Fruit fly (Drosophila melanogaster) whole organism, embryonic: ENCODE measurements around the gene Ant2.

ENCODE experiments used
- B-H1 ChIP-seq: fragments of 200-800 bp; sonication (Bioruptor generic); IDR thresholded peaks from 3 replicates; pipeline ENCODE4 v1.3.6; 2022; ENCODE audit warnings: missing biosample characterization, missing genetic modification characterization
- Bteb2 ChIP-seq: fragments of 200-800 bp; sonication (Bioruptor generic); optimal IDR thresholded peaks from 2 replicates; lab custom pipeline; 2016; ENCODE audit warnings: missing biosample characterization, missing genetic modification characterization
- CG10979 ChIP-seq: fragments of 200-800 bp; sonication (Bioruptor generic); optimal IDR thresholded peaks from 2 replicates; lab custom pipeline; 2018; ENCODE audit warnings: missing biosample characterization, mild to moderate bottlenecking, missing genetic modification characterization, moderate library complexity
- CG11456 ChIP-seq: fragments of 200-800 bp; sonication (Bioruptor generic); IDR thresholded peaks from 3 replicates; pipeline ENCODE4 v1.3.6; 2022; ENCODE audit warnings: missing biosample characterization, missing genetic modification characterization
- CG12299 ChIP-seq: fragments of 200-800 bp; sonication (Bioruptor generic); optimal IDR thresholded peaks from 2 replicates; lab custom pipeline; 2018; ENCODE audit warnings: missing biosample characterization, mild to moderate bottlenecking, missing genetic modification characterization
- CG13123 ChIP-seq: fragments of 200-800 bp; sonication (Bioruptor generic); optimal IDR thresholded peaks from 2 replicates; lab custom pipeline; 2016; ENCODE audit warnings: missing biosample characterization, missing genetic modification characterization
- CG13287 ChIP-seq: fragments of 200-800 bp; sonication (Bioruptor generic); IDR thresholded peaks from 2 replicates; pipeline ENCODE4 v1.3.6; 2022; ENCODE audit warnings: missing biosample characterization, missing genetic modification characterization; ENCODE audit not compliant: partially characterized antibody
- CG14014 ChIP-seq: fragments of 200-800 bp; sonication (Bioruptor generic); IDR thresholded peaks from 2 replicates; pipeline ENCODE4 v1.3.6; 2022; ENCODE audit warnings: missing biosample characterization, missing genetic modification characterization
- CG1792 ChIP-seq: fragments of 200-800 bp; sonication (Bioruptor generic); optimal IDR thresholded peaks from 2 replicates; lab custom pipeline; 2016; ENCODE audit warnings: missing biosample characterization, missing genetic modification characterization
- CG18011 ChIP-seq: fragments of 200-800 bp; sonication (Bioruptor generic); optimal IDR thresholded peaks from 2 replicates; lab custom pipeline; 2017; ENCODE audit warnings: missing biosample characterization, missing genetic modification characterization, mild to moderate bottlenecking, moderate library complexity, missing genotype
- CG2116 ChIP-seq: fragments of 200-800 bp; sonication (Bioruptor generic); optimal IDR thresholded peaks from 3 replicates; lab custom pipeline; 2018; ENCODE audit warnings: missing biosample characterization, mild to moderate bottlenecking, missing genetic modification characterization
- CG2202 ChIP-seq: fragments of 200-800 bp; sonication (Bioruptor generic); optimal IDR thresholded peaks from 2 replicates; lab custom pipeline; 2018; ENCODE audit warnings: missing biosample characterization, mild to moderate bottlenecking, missing genetic modification characterization
- CG31388 ChIP-seq: fragments of 200-800 bp; sonication (Bioruptor generic); optimal IDR thresholded peaks from 2 replicates; lab custom pipeline; 2016; ENCODE audit warnings: missing biosample characterization, missing genetic modification characterization
- CG34224 ChIP-seq: fragments of 200-800 bp; sonication (Bioruptor generic); IDR thresholded peaks from 3 replicates; pipeline ENCODE4 v1.3.6; 2022; ENCODE audit warnings: missing biosample characterization, missing genetic modification characterization; ENCODE audit not compliant: partially characterized antibody
- CG43689 ChIP-seq: fragments of 200-800 bp; sonication (Bioruptor generic); IDR thresholded peaks from 2 replicates; pipeline ENCODE4 v1.3.6; 2022; ENCODE audit warnings: missing biosample characterization, missing genetic modification characterization
- CG4730 ChIP-seq: fragments of 200-800 bp; sonication (Bioruptor generic); IDR thresholded peaks from 2 replicates; pipeline ENCODE4 v1.3.6; 2022; ENCODE audit warnings: missing biosample characterization, missing genetic modification characterization
- CG8924 ChIP-seq: fragments of 200-800 bp; optimal IDR thresholded peaks from 3 replicates; lab custom pipeline; 2019; ENCODE audit warnings: missing biosample characterization, mild to moderate bottlenecking, missing genetic modification characterization, moderate library complexity
- CG9876 ChIP-seq: fragments of 200-800 bp; sonication (Bioruptor generic); optimal IDR thresholded peaks from 2 replicates; lab custom pipeline; 2016; ENCODE audit warnings: missing biosample characterization, missing genetic modification characterization
- Dll ChIP-seq: fragments of 200-800 bp; sonication (Bioruptor generic); IDR thresholded peaks from 4 replicates; pipeline ENCODE4 v1.3.6; 2022; ENCODE audit warnings: missing biosample characterization, missing genetic modification characterization; ENCODE audit not compliant: partially characterized antibody
- Eip74EF ChIP-seq, 2 experiments: fragments of 200-800 bp in 1 of 2; fragments of >200 bp in 1 of 2; sonication (Bioruptor generic) in 1 of 2; optimal IDR thresholded peaks; 2 replicates each; lab custom pipeline; 2017 to 2019; ENCODE audit warnings: missing biosample characterization in 2 of 2, missing genetic modification characterization in 2 of 2, mild to moderate bottlenecking in 1 of 2, moderate library complexity in 1 of 2
- HLHmδ ChIP-seq: fragments of 200-800 bp; sonication (Bioruptor generic); optimal IDR thresholded peaks from 2 replicates; lab custom pipeline; 2018; ENCODE audit warnings: missing biosample characterization, mild to moderate bottlenecking, missing genetic modification characterization, moderate library complexity
- Hr3 ChIP-seq: fragments of 200-800 bp; sonication (Bioruptor generic); optimal IDR thresholded peaks from 3 replicates; lab custom pipeline; 2016; ENCODE audit warnings: missing biosample characterization, missing genetic modification characterization
- Hr51 ChIP-seq, 2 experiments: fragments of 200-800 bp; sonication (Bioruptor generic); optimal IDR thresholded peaks; 2 replicates in 1 of 2; 3 replicates in 1 of 2; lab custom pipeline; 2016 to 2018; ENCODE audit warnings: missing biosample characterization in 2 of 2, missing genetic modification characterization in 2 of 2, mild to moderate bottlenecking in 1 of 2, moderate library complexity in 1 of 2
- Mes4 ChIP-seq: fragments of 200-800 bp; sonication (Bioruptor generic); optimal IDR thresholded peaks from 2 replicates; lab custom pipeline; 2016; ENCODE audit warnings: missing biosample characterization, missing genetic modification characterization
- Myb ChIP-seq: fragments of 200-800 bp; sonication (Bioruptor generic); optimal IDR thresholded peaks from 2 replicates; lab custom pipeline; 2016; ENCODE audit warnings: missing biosample characterization, missing genetic modification characterization
- NC2β ChIP-seq: fragments of 200-800 bp; sonication (Bioruptor generic); optimal IDR thresholded peaks from 2 replicates; lab custom pipeline; 2016; ENCODE audit warnings: missing biosample characterization, missing genetic modification characterization
- Opbp ChIP-seq: fragments of 200-800 bp; sonication (Bioruptor generic); IDR thresholded peaks from 3 replicates; pipeline ENCODE4 v1.3.6; 2022; ENCODE audit warnings: missing biosample characterization, missing genetic modification characterization; ENCODE audit not compliant: partially characterized antibody
- Sin3A ChIP-seq: fragments of >200 bp; optimal IDR thresholded peaks from 2 replicates; lab custom pipeline; 2018
- al ChIP-seq: fragments of 200-800 bp; sonication (Bioruptor generic); IDR thresholded peaks from 2 replicates; pipeline ENCODE4 v1.3.6; 2022; ENCODE audit warnings: missing biosample characterization, missing genetic modification characterization
- ara ChIP-seq: fragments of 200-800 bp; sonication (Bioruptor generic); IDR thresholded peaks from 2 replicates; pipeline ENCODE4 v1.3.6; 2022; ENCODE audit warnings: missing biosample characterization, missing genetic modification characterization
- btn ChIP-seq: fragments of 200-800 bp; sonication (Bioruptor generic); optimal IDR thresholded peaks from 2 replicates; lab custom pipeline; 2016; ENCODE audit warnings: missing biosample characterization, missing genetic modification characterization
- dmrt99B ChIP-seq: fragments of 200-800 bp; sonication (Bioruptor generic); optimal IDR thresholded peaks from 2 replicates; lab custom pipeline; 2018; ENCODE audit warnings: missing biosample characterization, mild to moderate bottlenecking, missing genetic modification characterization, moderate library complexity
- esg ChIP-seq: fragments of 200-800 bp; sonication (Bioruptor generic); conservative IDR thresholded peaks from 2 replicates; pipeline ENCODE4 v1.3.6; 2022; ENCODE audit warnings: missing biosample characterization, missing genetic modification characterization
- exex ChIP-seq: fragments of 200-800 bp; sonication (Bioruptor generic); optimal IDR thresholded peaks from 4 replicates; lab custom pipeline; 2018; ENCODE audit warnings: missing biosample characterization, mild to moderate bottlenecking, missing genetic modification characterization, moderate library complexity
- fd64A ChIP-seq: fragments of 200-800 bp; sonication (Bioruptor generic); optimal IDR thresholded peaks from 3 replicates; lab custom pipeline; 2018; ENCODE audit warnings: missing biosample characterization, mild to moderate bottlenecking, missing genetic modification characterization
- gce ChIP-seq: fragments of 200-800 bp; sonication (Bioruptor generic); IDR thresholded peaks from 3 replicates; pipeline ENCODE4 v1.3.6; 2022; ENCODE audit warnings: missing biosample characterization, missing genetic modification characterization
- h ChIP-seq: fragments of >200 bp; optimal IDR thresholded peaks from 2 replicates; lab custom pipeline; 2017
- ham ChIP-seq: fragments of 200-800 bp; sonication (Bioruptor generic); IDR thresholded peaks from 2 replicates; pipeline ENCODE4 v1.3.6; 2022; ENCODE audit warnings: missing biosample characterization, missing genetic modification characterization
- hb ChIP-seq: fragments of 200-800 bp; sonication (Bioruptor generic); IDR thresholded peaks from 3 replicates; pipeline ENCODE4 v1.3.6; 2022; ENCODE audit warnings: missing biosample characterization, missing genetic modification characterization; ENCODE audit not compliant: partially characterized antibody
- knrl ChIP-seq: fragments of 200-800 bp; sonication (Bioruptor generic); IDR thresholded peaks from 3 replicates; pipeline ENCODE4 v1.3.6; 2022; ENCODE audit warnings: missing biosample characterization, missing genetic modification characterization; ENCODE audit not compliant: partially characterized antibody
- lab ChIP-seq: fragments of 200-800 bp; sonication (Bioruptor generic); optimal IDR thresholded peaks from 3 replicates; lab custom pipeline; 2017; ENCODE audit warnings: missing biosample characterization, missing genetic modification characterization, mild to moderate bottlenecking, moderate library complexity, missing genetic modification reagents
- nerfin-1 ChIP-seq: fragments of 200-800 bp; sonication (Bioruptor generic); optimal IDR thresholded peaks from 3 replicates; lab custom pipeline; 2019; ENCODE audit warnings: missing biosample characterization, mild to moderate bottlenecking, missing genetic modification characterization, moderate library complexity
- nmo ChIP-seq: fragments of 200-800 bp; sonication (Bioruptor generic); optimal IDR thresholded peaks from 2 replicates; lab custom pipeline; 2018; ENCODE audit warnings: missing biosample characterization, mild to moderate bottlenecking, missing genetic modification characterization, moderate library complexity
- nom ChIP-seq: fragments of 200-800 bp; sonication (Bioruptor generic); optimal IDR thresholded peaks from 2 replicates; lab custom pipeline; 2017; ENCODE audit warnings: missing biosample characterization, missing genetic modification characterization, mild to moderate bottlenecking, moderate library complexity, missing genetic modification reagents
- oc ChIP-seq: fragments of 200-800 bp; sonication (Bioruptor generic); optimal IDR thresholded peaks from 2 replicates; lab custom pipeline; 2018; ENCODE audit warnings: missing biosample characterization, mild to moderate bottlenecking, missing genetic modification characterization, moderate library complexity
- onecut ChIP-seq: fragments of 200-800 bp; sonication (Bioruptor generic); IDR thresholded peaks from 2 replicates; pipeline ENCODE4 v1.3.6; 2022; ENCODE audit warnings: missing biosample characterization, missing genetic modification characterization
- peb ChIP-seq: fragments of 200-800 bp; sonication (Bioruptor generic); IDR thresholded peaks from 2 replicates; pipeline ENCODE4 v1.3.6; 2022; ENCODE audit warnings: missing biosample characterization, missing genetic modification characterization
- phol ChIP-seq: fragments of 200-800 bp; sonication (Bioruptor generic); optimal IDR thresholded peaks from 3 replicates; lab custom pipeline; 2018; ENCODE audit warnings: missing biosample characterization, mild to moderate bottlenecking, missing genetic modification characterization, moderate library complexity
- rib ChIP-seq: fragments of 200-800 bp; sonication (Bioruptor generic); IDR thresholded peaks from 2 replicates; pipeline ENCODE4 v1.3.6; 2022; ENCODE audit warnings: missing biosample characterization, missing genetic modification characterization
- sob ChIP-seq: fragments of 200-800 bp; sonication (Bioruptor generic); IDR thresholded peaks from 2 replicates; pipeline ENCODE4 v1.3.6; 2022; ENCODE audit warnings: missing biosample characterization, missing genetic modification characterization
- unc-4 ChIP-seq: fragments of 200-800 bp; sonication (Bioruptor generic); IDR thresholded peaks from 2 replicates; pipeline ENCODE4 v1.3.6; 2022; ENCODE audit warnings: missing biosample characterization, missing genetic modification characterization; ENCODE audit not compliant: partially characterized antibody

The Ant2 gene

DNA sequence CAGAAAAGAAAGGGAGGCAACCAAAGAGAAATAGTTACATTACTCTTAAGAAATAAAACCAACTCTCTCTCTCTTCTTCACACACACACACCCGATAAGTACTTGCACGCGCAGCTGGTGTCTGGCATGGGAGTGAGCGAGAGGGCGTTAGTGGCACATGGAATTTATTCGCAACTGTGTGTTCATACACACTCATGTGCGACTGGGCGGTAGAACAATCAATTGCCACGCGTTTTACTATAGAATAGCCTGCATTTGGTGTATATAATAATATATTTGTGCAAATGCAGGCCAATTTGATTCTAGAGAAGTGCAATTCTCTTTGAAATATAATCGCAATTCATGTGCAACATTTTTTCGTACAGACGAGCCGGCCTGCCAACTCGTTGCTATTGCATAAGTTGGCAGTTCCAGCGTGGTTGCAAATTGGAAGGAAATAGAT is 766 bp downstream of the Ant2 start (continued):
- no peak for TF ChIP-seq Bteb2 (GFP tag; lab: Kevin White, UChicago)
- TF ChIP-seq btn (GFP tag; lab: Kevin White, UChicago): no peak
- no peak for TF ChIP-seq CG43689
- no peak for TF ChIP-seq Hr51 (GFP tag; optimal IDR thresholded peaks at IDR 0.05; lab: Kevin White, UChicago)
- no peak for TF ChIP-seq exex (tag; lab: Kevin White, UChicago)
- no peak for TF ChIP-seq Mes4 (GFP tag; lab: Kevin White, UChicago)
- TF ChIP-seq NC2β (GFP tag; lab: Kevin White, UChicago): no peak
- no peak for TF ChIP-seq CG13123 (GFP tag; lab: Kevin White, UChicago)
- no peak for TF ChIP-seq CG10979 (tag; lab: Kevin White, UChicago)
- peak; percentile 19 for TF ChIP-seq HLHmδ (GFP tag; lab: Kevin White, UChicago)
- peak; percentile 53 for TF ChIP-seq nerfin-1 (tag; lab: Kevin White, UChicago)
- 0 out of 3 replicates have a peak, but pooled peaks have one; percentile 41 for TF ChIP-seq Opbp (GFP tag; lab: Robert Waterston, UW)
- TF ChIP-seq h (lab: Kevin White, UChicago): no peak
- peak; percentile 22; the same call in 1 of the 2 replicates for TF ChIP-seq sob (GFP tag; lab: Robert Waterston, UW)
- TF ChIP-seq Eip74EF (GFP tag; optimal IDR thresholded peaks at IDR 0.05; lab: Kevin White, UChicago): no peak
- TF ChIP-seq Myb (GFP tag; lab: Kevin White, UChicago): no peak
- peak; percentile 7 for TF ChIP-seq phol (tag; lab: Kevin White, UChicago)
- TF ChIP-seq CG2202 (tag; lab: Kevin White, UChicago): no peak
- no peak for TF ChIP-seq CG14014 (GFP tag; lab: Robert Waterston, UW)
- TF ChIP-seq nom (GFP tag; lab: Kevin White, UChicago): peak; percentile 30
- TF ChIP-seq ara (GFP tag; lab: Robert Waterston, UW): no peak
- no peak for TF ChIP-seq knrl (GFP tag; lab: Robert Waterston, UW)
- TF ChIP-seq ham (GFP tag; lab: Robert Waterston, UW): no peak
- no peak for TF ChIP-seq Hr3 (GFP tag; lab: Kevin White, UChicago)
- TF ChIP-seq Sin3A: no peak
- TF ChIP-seq fd64A (GFP tag; lab: Kevin White, UChicago): no peak
- peak; percentile 15 for TF ChIP-seq lab (GFP tag; lab: Kevin White, UChicago)
- TF ChIP-seq unc-4: no peak
- TF ChIP-seq CG11456: no peak
- peak; percentile 37 for TF ChIP-seq CG12299 (tag; lab: Kevin White, UChicago)
- TF ChIP-seq peb (GFP tag; lab: Robert Waterston, UW): no peak
- no peak for TF ChIP-seq al (GFP tag; lab: Robert Waterston, UW)
- TF ChIP-seq onecut (GFP tag; lab: Robert Waterston, UW): no peak
- TF ChIP-seq CG1792: no peak
- no peak for TF ChIP-seq CG18011 (GFP tag; lab: Kevin White, UChicago)
- TF ChIP-seq esg (GFP tag; lab: Robert Waterston, UW): no peak
- no peak for TF ChIP-seq dmrt99B (tag; lab: Kevin White, UChicago)
- TF ChIP-seq Dll (GFP tag; lab: Robert Waterston, UW): no peak
- TF ChIP-seq CG13287 (GFP tag; lab: Robert Waterston, UW): peak; percentile 16; the same call in 1 of the 2 replicates
- no peak for TF ChIP-seq gce (GFP tag; lab: Robert Waterston, UW)
- no peak for TF ChIP-seq oc (tag; lab: Kevin White, UChicago)
- TF ChIP-seq nmo (GFP tag; lab: Kevin White, UChicago): no peak
- TF ChIP-seq CG9876: no peak
- no peak for TF ChIP-seq CG31388 (GFP tag; lab: Kevin White, UChicago)
- no peak for TF ChIP-seq B-H1 (GFP tag; lab: Robert Waterston, UW)
- TF ChIP-seq CG34224 (GFP tag; lab: Robert Waterston, UW): no peak
- peak; percentile 19 for TF ChIP-seq CG2116 (GFP tag; lab: Kevin White, UChicago)
- TF ChIP-seq CG8924: peak; percentile 24
- no peak for TF ChIP-seq hb (GFP tag; lab: Robert Waterston, UW)
- peak; percentile 69 for TF ChIP-seq rib
- no peak for TF ChIP-seq CG4730 (GFP tag; lab: Robert Waterston, UW)
